Fruit fly (Drosophila melanogaster) whole organism, prepupa: ENCODE data around the gene wg.

Source experiments
- Blimp-1 ChIP-seq: fragments of 200-800 bp; sonication (Bioruptor generic); optimal IDR thresholded peaks from 3 replicates; lab custom pipeline; 2017; ENCODE audit warnings: missing biosample characterization, missing genetic modification characterization, mild to moderate bottlenecking, moderate library complexity, missing genetic modification reagents
- CG10631 ChIP-seq: fragments of 200-800 bp; sonication (Bioruptor generic); optimal IDR thresholded peaks from 2 replicates; lab custom pipeline; 2016; ENCODE audit warnings: missing biosample characterization, missing genetic modification characterization
- CG10669 ChIP-seq: fragments of 200-800 bp; sonication (Bioruptor generic); optimal IDR thresholded peaks from 3 replicates; lab custom pipeline; 2018; ENCODE audit warnings: missing biosample characterization, mild to moderate bottlenecking, missing genetic modification characterization, moderate library complexity
- CG11294 ChIP-seq: fragments of 200-800 bp; sonication (Bioruptor generic); IDR thresholded peaks from 2 replicates; pipeline ENCODE4 v1.3.6; 2022; ENCODE audit warnings: missing biosample characterization, missing genetic modification characterization
- CG11762 ChIP-seq: fragments of 200-800 bp; sonication (Bioruptor generic); optimal IDR thresholded peaks from 3 replicates; lab custom pipeline; 2016; ENCODE audit warnings: missing biosample characterization, missing genetic modification characterization; ENCODE audit not compliant: insufficient read depth
- CG11902 ChIP-seq: fragments of 200-800 bp; sonication (Bioruptor generic); optimal IDR thresholded peaks from 3 replicates; lab custom pipeline; 2016; ENCODE audit warnings: missing biosample characterization, missing genetic modification characterization
- CG15336 ChIP-seq: fragments of 200-800 bp; sonication (Bioruptor generic); IDR thresholded peaks from 2 replicates; pipeline ENCODE4 v1.3.6; 2022; ENCODE audit warnings: missing biosample characterization, missing genetic modification characterization
- CG1621 ChIP-seq: fragments of 200-800 bp; sonication (Bioruptor generic); optimal IDR thresholded peaks from 3 replicates; lab custom pipeline; 2018; ENCODE audit warnings: missing biosample characterization, mild to moderate bottlenecking, missing genetic modification characterization
- CG16779 ChIP-seq: fragments of 200-800 bp; sonication (Bioruptor generic); optimal IDR thresholded peaks from 3 replicates; lab custom pipeline; 2017; ENCODE audit warnings: missing biosample characterization, mild to moderate bottlenecking, missing genetic modification characterization
- CG3032 ChIP-seq: fragments of 200-800 bp; optimal IDR thresholded peaks from 2 replicates; lab custom pipeline; 2019; ENCODE audit warnings: missing biosample characterization, mild to moderate bottlenecking, missing genetic modification characterization, moderate library complexity
- CG31627 ChIP-seq: fragments of 200-800 bp; sonication (Bioruptor generic); optimal IDR thresholded peaks from 3 replicates; lab custom pipeline; 2016; ENCODE audit warnings: missing biosample characterization, missing genetic modification characterization
- CG32006 ChIP-seq: fragments of 200-800 bp; sonication (Bioruptor generic); optimal IDR thresholded peaks from 3 replicates; lab custom pipeline; 2017; ENCODE audit warnings: missing biosample characterization, mild to moderate bottlenecking, missing genetic modification characterization
- CG3919 ChIP-seq: fragments of 200-800 bp; sonication (Bioruptor generic); optimal IDR thresholded peaks from 3 replicates; lab custom pipeline; 2016; ENCODE audit warnings: missing biosample characterization, missing genetic modification characterization
- CG4318 ChIP-seq: fragments of 200-800 bp; sonication (Bioruptor generic); optimal IDR thresholded peaks from 3 replicates; lab custom pipeline; 2017; ENCODE audit warnings: missing biosample characterization, mild to moderate bottlenecking, missing genetic modification characterization
- CG6163 ChIP-seq: fragments of 200-800 bp; sonication (Bioruptor generic); IDR thresholded peaks from 3 replicates; pipeline ENCODE4 v1.3.6; 2022; ENCODE audit warnings: missing biosample characterization, missing genetic modification characterization
- CG6276 ChIP-seq: fragments of 200-800 bp; sonication (Bioruptor generic); optimal IDR thresholded peaks from 2 replicates; lab custom pipeline; 2017; ENCODE audit warnings: missing biosample characterization, mild to moderate bottlenecking, missing genetic modification characterization
- CG6808 ChIP-seq: fragments of 200-800 bp; sonication (Bioruptor generic); optimal IDR thresholded peaks from 3 replicates; lab custom pipeline; 2017; ENCODE audit warnings: missing biosample characterization, missing genetic modification characterization, mild to moderate bottlenecking, moderate library complexity, missing genetic modification reagents
- CG6854 ChIP-seq: fragments of 200-800 bp; sonication (Bioruptor generic); optimal IDR thresholded peaks from 2 replicates; lab custom pipeline; 2017; ENCODE audit warnings: missing biosample characterization, mild to moderate bottlenecking, missing genetic modification characterization
- CG7368 ChIP-seq: fragments of 200-800 bp; sonication (Bioruptor generic); optimal IDR thresholded peaks from 3 replicates; lab custom pipeline; 2016; ENCODE audit warnings: missing biosample characterization, missing genetic modification characterization
- CG8119 ChIP-seq: fragments of 200-800 bp; sonication (Bioruptor generic); IDR thresholded peaks from 3 replicates; pipeline ENCODE4 v1.3.6; 2022; ENCODE audit warnings: missing biosample characterization, missing genetic modification characterization
- CG8319 ChIP-seq: fragments of 200-800 bp; sonication (Bioruptor generic); optimal IDR thresholded peaks from 3 replicates; lab custom pipeline; 2016; ENCODE audit warnings: missing biosample characterization, missing genetic modification characterization
- CG8632 ChIP-seq: fragments of 200-800 bp; sonication (Bioruptor generic); optimal IDR thresholded peaks from 3 replicates; lab custom pipeline; 2016; ENCODE audit warnings: missing biosample characterization, missing genetic modification characterization
- CG9139 ChIP-seq: fragments of 200-800 bp; sonication (Bioruptor generic); optimal IDR thresholded peaks from 3 replicates; lab custom pipeline; 2017; ENCODE audit warnings: missing biosample characterization, mild to moderate bottlenecking, missing genetic modification characterization
- Eip75B ChIP-seq: fragments of 200-800 bp; sonication (Bioruptor generic); optimal IDR thresholded peaks from 3 replicates; lab custom pipeline; 2016; ENCODE audit warnings: missing biosample characterization, missing genetic modification characterization
- Eip78C ChIP-seq: fragments of 200-800 bp; sonication (Bioruptor generic); peaks from one replicate; lab custom pipeline; 2016; ENCODE audit warnings: missing biosample characterization, missing genetic modification characterization
- Eip93F ChIP-seq: fragments of 200-800 bp; sonication (Bioruptor generic); optimal IDR thresholded peaks from 2 replicates; lab custom pipeline; 2016; ENCODE audit warnings: missing biosample characterization, mild to moderate bottlenecking, missing genetic modification characterization
- Ets21C ChIP-seq: fragments of 200-800 bp; sonication (Bioruptor generic); optimal IDR thresholded peaks from 3 replicates; lab custom pipeline; 2016; ENCODE audit warnings: missing biosample characterization, missing genetic modification characterization
- Gug ChIP-seq: fragments of 200-800 bp; sonication (Bioruptor generic); IDR thresholded peaks from 2 replicates; pipeline ENCODE4 v1.3.6; 2022; ENCODE audit warnings: missing biosample characterization, missing genetic modification characterization
- Hr39 ChIP-seq: fragments of 200-800 bp; sonication (Bioruptor generic); optimal IDR thresholded peaks from 2 replicates; lab custom pipeline; 2016; ENCODE audit warnings: missing biosample characterization, missing genetic modification characterization
- Lpt ChIP-seq: fragments of 200-800 bp; sonication (Bioruptor generic); optimal IDR thresholded peaks from 3 replicates; lab custom pipeline; 2016; ENCODE audit warnings: missing biosample characterization, missing genetic modification characterization
- Met ChIP-seq: fragments of 200-800 bp; sonication (Bioruptor generic); optimal IDR thresholded peaks from 3 replicates; lab custom pipeline; 2016; ENCODE audit warnings: missing biosample characterization, missing genetic modification characterization
- OdsH ChIP-seq: fragments of 200-800 bp; sonication (Bioruptor generic); optimal IDR thresholded peaks from 3 replicates; lab custom pipeline; 2016; ENCODE audit warnings: missing biosample characterization, missing genetic modification characterization
- Smox ChIP-seq: fragments of 200-800 bp; sonication (Bioruptor generic); optimal IDR thresholded peaks from 3 replicates; lab custom pipeline; 2016; ENCODE audit warnings: missing biosample characterization, missing genetic modification characterization
- Sox102F ChIP-seq: fragments of 200-800 bp; sonication (Bioruptor generic); optimal IDR thresholded peaks from 2 replicates; lab custom pipeline; 2016; ENCODE audit warnings: missing biosample characterization, mild to moderate bottlenecking, missing genetic modification characterization
- Sox14 ChIP-seq: fragments of 200-800 bp; sonication (Bioruptor generic); optimal IDR thresholded peaks from 3 replicates; lab custom pipeline; 2016; ENCODE audit warnings: missing biosample characterization, missing genetic modification characterization
- Sox15 ChIP-seq: fragments of 200-800 bp; sonication (Bioruptor generic); optimal IDR thresholded peaks from 3 replicates; lab custom pipeline; 2016; ENCODE audit warnings: missing biosample characterization, missing genetic modification characterization
- cyc ChIP-seq: fragments of 200-800 bp; sonication (Bioruptor generic); optimal IDR thresholded peaks from 3 replicates; lab custom pipeline; 2016; ENCODE audit warnings: missing biosample characterization, missing genetic modification characterization
- dac ChIP-seq: fragments of 200-800 bp; sonication (Bioruptor generic); optimal IDR thresholded peaks from 2 replicates; lab custom pipeline; 2017; ENCODE audit warnings: missing biosample characterization, mild to moderate bottlenecking, missing genetic modification characterization
- dsx ChIP-seq: fragments of 200-800 bp; optimal IDR thresholded peaks from 3 replicates; lab custom pipeline; 2019; ENCODE audit warnings: missing biosample characterization, mild to moderate bottlenecking, missing genetic modification characterization, moderate library complexity; ENCODE audit not compliant: poor library complexity, severe bottlenecking
- eg ChIP-seq: fragments of 200-800 bp; sonication (Bioruptor generic); IDR thresholded peaks from 3 replicates; pipeline ENCODE4 v1.3.6; 2022; ENCODE audit warnings: missing biosample characterization, missing genetic modification characterization
- esn ChIP-seq: fragments of 200-800 bp; sonication (Bioruptor generic); optimal IDR thresholded peaks from 2 replicates; lab custom pipeline; 2016; ENCODE audit warnings: missing biosample characterization, mild to moderate bottlenecking, missing genetic modification characterization, moderate library complexity
- fd59A ChIP-seq: fragments of 200-800 bp; sonication (Bioruptor generic); optimal IDR thresholded peaks from 2 replicates; lab custom pipeline; 2017; ENCODE audit warnings: missing biosample characterization, mild to moderate bottlenecking, missing genetic modification characterization, missing genetic modification reagents
- fd85E ChIP-seq: fragments of 200-800 bp; sonication (Bioruptor generic); optimal IDR thresholded peaks from 3 replicates; lab custom pipeline; 2016; ENCODE audit warnings: missing biosample characterization, missing genetic modification characterization
- fkh ChIP-seq: fragments of 200-800 bp; sonication (Bioruptor generic); optimal IDR thresholded peaks from 3 replicates; lab custom pipeline; 2017; ENCODE audit warnings: missing biosample characterization, mild to moderate bottlenecking, missing genetic modification characterization, moderate library complexity
- lz ChIP-seq: fragments of 200-800 bp; sonication (Bioruptor generic); optimal IDR thresholded peaks from 3 replicates; lab custom pipeline; 2016; ENCODE audit warnings: missing biosample characterization, missing genetic modification characterization
- net ChIP-seq: fragments of 200-800 bp; sonication (Bioruptor generic); optimal IDR thresholded peaks from 3 replicates; lab custom pipeline; 2016; ENCODE audit warnings: missing biosample characterization, missing genetic modification characterization
- pdm3 ChIP-seq: fragments of 200-800 bp; sonication (Bioruptor generic); optimal IDR thresholded peaks from 3 replicates; lab custom pipeline; 2016; ENCODE audit warnings: missing biosample characterization, missing genetic modification characterization
- salr ChIP-seq, 2 experiments: fragments of 200-800 bp; sonication (Bioruptor generic); optimal IDR thresholded peaks; 3 replicates each; lab custom pipeline; 2016 to 2018; ENCODE audit warnings: missing biosample characterization in 2 of 2, missing genetic modification characterization in 2 of 2, mild to moderate bottlenecking in 1 of 2
- ss ChIP-seq, 2 experiments: fragments of 200-800 bp; sonication (Bioruptor generic); optimal IDR thresholded peaks; 2 replicates in 1 of 2; 3 replicates in 1 of 2; lab custom pipeline; 2017 to 2018; ENCODE audit warnings: mild to moderate bottlenecking in 2 of 2, missing biosample characterization in 2 of 2, missing genetic modification characterization in 2 of 2, moderate library complexity in 1 of 2
- svp ChIP-seq: fragments of 200-800 bp; sonication (Bioruptor generic); peaks from one replicate; lab custom pipeline; 2016; ENCODE audit warnings: missing biosample characterization, missing genetic modification characterization
- topi ChIP-seq: fragments of 200-800 bp; sonication (Bioruptor generic); optimal IDR thresholded peaks from 3 replicates; lab custom pipeline; 2016; ENCODE audit warnings: missing biosample characterization, missing genetic modification characterization

The wg gene

dm6 chr2L:7358008-7358582 lies 51.1 kb downstream of the wg start:
- peak; percentile 78 to 95 for TF ChIP-seq salr (GFP tag; optimal IDR thresholded peaks at IDR 0.05; lab: Kevin White, UChicago)
- TF ChIP-seq Smox (GFP tag; lab: Kevin White, UChicago), result peak; percentile 89
- peak; percentile 95 for TF ChIP-seq Eip75B
- peak; percentile 77 for TF ChIP-seq CG32006 (GFP tag; lab: Kevin White, UChicago)
- TF ChIP-seq dsx, result peak; percentile 97
- peak; percentile 86 for TF ChIP-seq Eip93F
- peak; percentile 77 for TF ChIP-seq Gug
- peak; percentile 39; the same call in 1 of the 2 replicates for TF ChIP-seq CG11294
- peak; percentile 91 for TF ChIP-seq pdm3
- TF ChIP-seq CG31627 (GFP tag; lab: Kevin White, UChicago), result peak; percentile 90
- peak; percentile 91 for TF ChIP-seq esn (GFP tag; lab: Kevin White, UChicago)
- TF ChIP-seq CG1621 (tag; lab: Kevin White, UChicago), result peak; percentile 97
- TF ChIP-seq Sox14 (GFP tag; lab: Kevin White, UChicago), result peak; percentile 94
- TF ChIP-seq topi, result peak; percentile 94
- TF ChIP-seq CG7368 (GFP tag; lab: Kevin White, UChicago), result peak; percentile 89
- TF ChIP-seq CG11762 (GFP tag; lab: Kevin White, UChicago), result peak; percentile 78
- peak; percentile 90 for TF ChIP-seq Sox102F
- peak; percentile 84 for TF ChIP-seq Ets21C
- TF ChIP-seq Blimp-1, result peak; percentile 66
- peak; percentile 97 for TF ChIP-seq CG9139 (GFP tag; lab: Kevin White, UChicago)
- TF ChIP-seq cyc (GFP tag; lab: Kevin White, UChicago), result peak; percentile 93
- peak; percentile 98 for TF ChIP-seq CG6808
- TF ChIP-seq CG3032, result peak; percentile 97
- peak; percentile 96 for TF ChIP-seq CG10669 (GFP tag; lab: Kevin White, UChicago)
- peak; percentile 90 for TF ChIP-seq lz (GFP tag; lab: Kevin White, UChicago)
- TF ChIP-seq CG8119 (GFP tag; lab: Robert Waterston, UW), result peak; percentile 67
- TF ChIP-seq Sox15 (GFP tag; lab: Kevin White, UChicago), result peak; percentile 81
- peak; percentile 60 for TF ChIP-seq fd85E (GFP tag; lab: Kevin White, UChicago)
- TF ChIP-seq CG15336, result peak; percentile 74
- TF ChIP-seq svp (GFP tag; lab: Kevin White, UChicago), result peak; percentile 97
- peak; percentile 96 for TF ChIP-seq fd59A (GFP tag; lab: Kevin White, UChicago)
- TF ChIP-seq Met (GFP tag; lab: Kevin White, UChicago), result peak; percentile 85
- peak; percentile 95 for TF ChIP-seq CG10631
- TF ChIP-seq CG16779 (tag; lab: Kevin White, UChicago), result peak; percentile 86
- peak; percentile 89 for TF ChIP-seq CG6854 (GFP tag; lab: Kevin White, UChicago)
- TF ChIP-seq ss (GFP tag; optimal IDR thresholded peaks at IDR 0.05; lab: Kevin White, UChicago), result peak; percentile 99
- no peak for TF ChIP-seq fkh (GFP tag; lab: Kevin White, UChicago)
- TF ChIP-seq Lpt (GFP tag; lab: Kevin White, UChicago), result peak; percentile 81
- peak; percentile 57 for TF ChIP-seq CG6276 (GFP tag; lab: Kevin White, UChicago)
- peak; percentile 56; the same call in 2 of the 3 replicates for TF ChIP-seq eg (GFP tag; lab: Robert Waterston, UW)
- TF ChIP-seq net (GFP tag; lab: Kevin White, UChicago), result peak; percentile 89
- TF ChIP-seq dac (GFP tag; lab: Kevin White, UChicago), result no peak
- peak; percentile 88 for TF ChIP-seq OdsH (GFP tag; lab: Kevin White, UChicago)
- TF ChIP-seq CG8319 (GFP tag; lab: Kevin White, UChicago), result peak; percentile 82
- peak; percentile 91 for TF ChIP-seq Hr39 (GFP tag; lab: Kevin White, UChicago)
- TF ChIP-seq CG8632 (GFP tag; lab: Kevin White, UChicago), result peak; percentile 90
- peak; percentile 97 for TF ChIP-seq CG3919 (GFP tag; lab: Kevin White, UChicago)
- peak; percentile 87 for TF ChIP-seq CG11902
- peak; percentile 96 for TF ChIP-seq CG6163
- peak; percentile 99 for TF ChIP-seq Eip78C (GFP tag; lab: Kevin White, UChicago)
- peak; percentile 53 for TF ChIP-seq CG4318 (GFP tag; lab: Kevin White, UChicago)
